Fruit fly (Drosophila melanogaster) whole organism, embryonic: ENCODE data around the gene CG14195.
A peak's percentile ranks its signal among the peaks of the same experiment; 100 is the strongest.

Source experiments
- Asciz ChIP-seq: fragments of 200-800 bp; sonication (Bioruptor generic); optimal IDR thresholded peaks from 2 replicates; lab custom pipeline; 2017; ENCODE audit warnings: missing biosample characterization, mild to moderate bottlenecking, missing genetic modification characterization, missing genetic modification reagents
- CG13775 ChIP-seq: fragments of 200-800 bp; sonication (Bioruptor generic); optimal IDR thresholded peaks from 3 replicates; lab custom pipeline; 2017; ENCODE audit warnings: missing biosample characterization, mild to moderate bottlenecking, missing genetic modification characterization
- CG13894 ChIP-seq: fragments of 200-800 bp; sonication (Bioruptor generic); optimal IDR thresholded peaks from 3 replicates; lab custom pipeline; 2018; ENCODE audit warnings: missing biosample characterization, mild to moderate bottlenecking, missing genetic modification characterization, moderate library complexity
- CG14014 ChIP-seq: fragments of 200-800 bp; sonication (Bioruptor generic); IDR thresholded peaks from 2 replicates; pipeline ENCODE4 v1.3.6; 2022; ENCODE audit warnings: missing biosample characterization, missing genetic modification characterization
- CG1529 ChIP-seq: fragments of 200-800 bp; sonication (Bioruptor generic); optimal IDR thresholded peaks from 3 replicates; lab custom pipeline; 2018; ENCODE audit warnings: missing biosample characterization, missing genetic modification characterization
- CG16779 ChIP-seq: fragments of 200-800 bp; sonication (Bioruptor generic); IDR thresholded peaks from 2 replicates; pipeline ENCODE4 v1.3.6; 2022; ENCODE audit warnings: missing biosample characterization, missing genetic modification characterization
- CG17385 ChIP-seq: fragments of 200-800 bp; sonication (Bioruptor generic); optimal IDR thresholded peaks from 3 replicates; lab custom pipeline; 2018; ENCODE audit warnings: missing biosample characterization, mild to moderate bottlenecking, missing genetic modification characterization
- CG2116 ChIP-seq: fragments of 200-800 bp; sonication (Bioruptor generic); optimal IDR thresholded peaks from 3 replicates; lab custom pipeline; 2018; ENCODE audit warnings: missing biosample characterization, mild to moderate bottlenecking, missing genetic modification characterization
- CG2678 ChIP-seq: fragments of 200-800 bp; sonication (Bioruptor generic); optimal IDR thresholded peaks from 3 replicates; lab custom pipeline; 2019; ENCODE audit warnings: missing biosample characterization, mild to moderate bottlenecking, missing genetic modification characterization, moderate library complexity
- CG2875 ChIP-seq: fragments of 200-800 bp; sonication (Bioruptor generic); optimal IDR thresholded peaks from 2 replicates; lab custom pipeline; 2017; ENCODE audit warnings: missing biosample characterization, mild to moderate bottlenecking, missing genetic modification characterization, missing genetic modification reagents
- CG32532 ChIP-seq: fragments of 200-800 bp; sonication (Bioruptor generic); IDR thresholded peaks from 2 replicates; pipeline ENCODE4 v1.3.6; 2022; ENCODE audit warnings: missing biosample characterization, missing genetic modification characterization
- CG34422 ChIP-seq: fragments of 200-800 bp; sonication (Bioruptor generic); IDR thresholded peaks from 3 replicates; pipeline ENCODE4 v1.3.6; 2022; ENCODE audit warnings: missing biosample characterization, missing genetic modification characterization
- CG4617 ChIP-seq: fragments of 200-800 bp; sonication (Bioruptor generic); optimal IDR thresholded peaks from 3 replicates; lab custom pipeline; 2016; ENCODE audit warnings: missing biosample characterization, missing genetic modification characterization, borderline replicate concordance
- CG4854 ChIP-seq: fragments of 200-800 bp; sonication (Bioruptor generic); optimal IDR thresholded peaks from 2 replicates; lab custom pipeline; 2016; ENCODE audit warnings: missing biosample characterization, missing genetic modification characterization, inconsistent platforms
- CG8290 ChIP-seq, 3 experiments: fragments of 200-800 bp; sonication (Bioruptor generic); optimal IDR thresholded peaks; 2 replicates each; lab custom pipeline; 2016 to 2019; ENCODE audit warnings: missing biosample characterization in 3 of 3, missing genetic modification characterization in 3 of 3, mild to moderate bottlenecking in 2 of 3, moderate library complexity in 1 of 3
- CG9797 ChIP-seq: fragments of 200-800 bp; sonication (Bioruptor generic); optimal IDR thresholded peaks from 3 replicates; lab custom pipeline; 2018; ENCODE audit warnings: missing biosample characterization, mild to moderate bottlenecking, missing genetic modification characterization
- CTCF ChIP-seq: fragments of 200-800 bp; sonication (Bioruptor generic); optimal IDR thresholded peaks from 2 replicates; lab custom pipeline; 2017; ENCODE audit warnings: missing biosample characterization, mild to moderate bottlenecking, missing genetic modification characterization, moderate library complexity
- Chrac-16 ChIP-seq: fragments of 200-800 bp; sonication (Bioruptor generic); optimal IDR thresholded peaks from 3 replicates; lab custom pipeline; 2016; ENCODE audit warnings: missing biosample characterization, missing genetic modification characterization
- D19B ChIP-seq: fragments of 200-800 bp; sonication (Bioruptor generic); optimal IDR thresholded peaks from 2 replicates; lab custom pipeline; 2017; ENCODE audit warnings: missing biosample characterization, mild to moderate bottlenecking, missing genetic modification characterization
- Elba2 ChIP-seq: fragments of 200-800 bp; sonication (Bioruptor generic); optimal IDR thresholded peaks from 3 replicates; lab custom pipeline; 2016; ENCODE audit warnings: missing biosample characterization, missing genetic modification characterization
- Hey ChIP-seq: fragments of 200-800 bp; sonication (Bioruptor generic); optimal IDR thresholded peaks from 3 replicates; lab custom pipeline; 2018; ENCODE audit warnings: missing biosample characterization, mild to moderate bottlenecking, missing genetic modification characterization
- Lpt ChIP-seq: fragments of >200 bp; optimal IDR thresholded peaks from 2 replicates; lab custom pipeline; 2018; ENCODE audit warnings: missing biosample characterization, missing genetic modification characterization
- MESR4 ChIP-seq: fragments of 200-800 bp; sonication (Bioruptor generic); optimal IDR thresholded peaks from 2 replicates; lab custom pipeline; 2018; ENCODE audit warnings: missing biosample characterization, mild to moderate bottlenecking, missing genetic modification characterization, moderate library complexity
- Med ChIP-seq: fragments of 200-800 bp; sonication (Bioruptor generic); peaks from one replicate; lab custom pipeline; 2016; ENCODE audit warnings: missing biosample characterization, missing genetic modification characterization, mild to moderate bottlenecking, inconsistent platforms, moderate library complexity
- Mes4 ChIP-seq: fragments of 200-800 bp; sonication (Bioruptor generic); optimal IDR thresholded peaks from 2 replicates; lab custom pipeline; 2016; ENCODE audit warnings: missing biosample characterization, missing genetic modification characterization
- NK7.1 ChIP-seq: fragments of 200-800 bp; sonication (Bioruptor generic); optimal IDR thresholded peaks from 3 replicates; lab custom pipeline; 2016; ENCODE audit warnings: missing biosample characterization, missing genetic modification characterization
- Poxn ChIP-seq: fragments of 200-800 bp; sonication (Bioruptor generic); IDR thresholded peaks from 2 replicates; pipeline ENCODE4 v1.3.6; 2022; ENCODE audit warnings: missing biosample characterization, missing genetic modification characterization
- Sry-β ChIP-seq: fragments of 200-800 bp; sonication (Bioruptor generic); optimal IDR thresholded peaks from 2 replicates; lab custom pipeline; 2018; ENCODE audit warnings: missing biosample characterization, mild to moderate bottlenecking, missing genetic modification characterization, moderate library complexity
- Tbp ChIP-seq: fragments of >200 bp; optimal IDR thresholded peaks from 2 replicates; lab custom pipeline; 2018; ENCODE audit warnings: missing biosample characterization, missing genetic modification characterization
- ara ChIP-seq: fragments of 200-800 bp; sonication (Bioruptor generic); IDR thresholded peaks from 2 replicates; pipeline ENCODE4 v1.3.6; 2022; ENCODE audit warnings: missing biosample characterization, missing genetic modification characterization
- az2 ChIP-seq: fragments of 200-800 bp; sonication (Bioruptor generic); optimal IDR thresholded peaks from 3 replicates; lab custom pipeline; 2016; ENCODE audit warnings: missing biosample characterization, missing genetic modification characterization
- chinmo ChIP-seq: fragments of 200-800 bp; sonication (Bioruptor generic); IDR thresholded peaks from 4 replicates; pipeline ENCODE4 v1.3.6; 2022; ENCODE audit warnings: missing biosample characterization, missing genetic modification characterization; ENCODE audit not compliant: partially characterized antibody
- fd102C ChIP-seq: fragments of 200-800 bp; sonication (Bioruptor generic); optimal IDR thresholded peaks from 2 replicates; lab custom pipeline; 2018; ENCODE audit warnings: missing biosample characterization, mild to moderate bottlenecking, missing genetic modification characterization, moderate library complexity
- fd64A ChIP-seq: fragments of 200-800 bp; sonication (Bioruptor generic); optimal IDR thresholded peaks from 3 replicates; lab custom pipeline; 2018; ENCODE audit warnings: missing biosample characterization, mild to moderate bottlenecking, missing genetic modification characterization
- gce ChIP-seq: fragments of 200-800 bp; sonication (Bioruptor generic); IDR thresholded peaks from 3 replicates; pipeline ENCODE4 v1.3.6; 2022; ENCODE audit warnings: missing biosample characterization, missing genetic modification characterization
- gcm2 ChIP-seq: fragments of 200-800 bp; sonication (Bioruptor generic); optimal IDR thresholded peaks from 2 replicates; lab custom pipeline; 2016; ENCODE audit warnings: missing biosample characterization, missing genetic modification characterization
- gfzf ChIP-seq: fragments of 200-800 bp; sonication (Bioruptor generic); optimal IDR thresholded peaks from 2 replicates; lab custom pipeline; 2016; ENCODE audit warnings: missing biosample characterization, mild to moderate bottlenecking, missing genetic modification characterization, moderate library complexity
- ham ChIP-seq: fragments of 200-800 bp; sonication (Bioruptor generic); IDR thresholded peaks from 2 replicates; pipeline ENCODE4 v1.3.6; 2022; ENCODE audit warnings: missing biosample characterization, missing genetic modification characterization
- jigr1 ChIP-seq: fragments of 200-800 bp; sonication (Bioruptor generic); IDR thresholded peaks from 3 replicates; pipeline ENCODE4 v1.3.6; 2022; ENCODE audit warnings: missing biosample characterization, missing genetic modification characterization
- knrl ChIP-seq: fragments of 200-800 bp; sonication (Bioruptor generic); IDR thresholded peaks from 3 replicates; pipeline ENCODE4 v1.3.6; 2022; ENCODE audit warnings: missing biosample characterization, missing genetic modification characterization; ENCODE audit not compliant: partially characterized antibody
- lola ChIP-seq, 3 experiments: fragments of >200 bp in 2 of 3; fragments of 200-800 bp in 1 of 3; sonication (Bioruptor generic) in 1 of 3; optimal IDR thresholded peaks; 2 replicates each; lab custom pipeline; 2017 to 2019; ENCODE audit warnings: missing biosample characterization in 3 of 3, missing genetic modification characterization in 3 of 3, mild to moderate bottlenecking in 1 of 3, moderate library complexity in 1 of 3
- pho ChIP-seq: fragments of 200-800 bp; sonication (Bioruptor generic); optimal IDR thresholded peaks from 2 replicates; lab custom pipeline; 2016; ENCODE audit warnings: missing biosample characterization, missing genetic modification characterization
- pzg ChIP-seq: fragments of 200-800 bp; sonication (Bioruptor generic); optimal IDR thresholded peaks from 3 replicates; lab custom pipeline; 2018; ENCODE audit warnings: missing biosample characterization, mild to moderate bottlenecking, missing genetic modification characterization, moderate library complexity
- sd ChIP-seq: fragments of 200-800 bp; sonication (Bioruptor generic); optimal IDR thresholded peaks from 3 replicates; lab custom pipeline; 2018; ENCODE audit warnings: missing biosample characterization, mild to moderate bottlenecking, missing genetic modification characterization, moderate library complexity
- sqz ChIP-seq: fragments of 200-800 bp; sonication (Bioruptor generic); optimal IDR thresholded peaks from 3 replicates; lab custom pipeline; 2018; ENCODE audit warnings: missing biosample characterization, mild to moderate bottlenecking, missing genetic modification characterization
- ssp ChIP-seq: fragments of 200-800 bp; sonication (Bioruptor generic); IDR thresholded peaks from 2 replicates; pipeline ENCODE4 v1.3.6; 2022; ENCODE audit warnings: missing biosample characterization, missing genetic modification characterization
- tna ChIP-seq: fragments of 200-800 bp; sonication (Bioruptor generic); IDR thresholded peaks from 2 replicates; pipeline ENCODE4 v1.3.6; 2022; ENCODE audit warnings: missing biosample characterization, missing genetic modification characterization; ENCODE audit not compliant: partially characterized antibody
- vfl ChIP-seq: fragments of 200-800 bp; sonication (Bioruptor generic); optimal IDR thresholded peaks from 2 replicates; lab custom pipeline; 2016; ENCODE audit warnings: missing biosample characterization, missing genetic modification characterization
- wek ChIP-seq: fragments of 200-800 bp; sonication (Bioruptor generic); optimal IDR thresholded peaks from 3 replicates; lab custom pipeline; 2018; ENCODE audit warnings: missing biosample characterization, mild to moderate bottlenecking, missing genetic modification characterization, moderate library complexity

CG14195 gene

dm6 chrX:19211982-19212381 is at the start of gene CG14195:
TSS of gene CG14195 (minus strand) at chrX:19212082.
- TF ChIP-seq Mes4 (GFP tag; lab: Kevin White, UChicago) (no peak), CG1529 (GFP tag; lab: Kevin White, UChicago) (no peak), az2 (GFP tag; lab: Kevin White, UChicago) (no peak), CG2116 (GFP tag; lab: Kevin White, UChicago) (no peak)

- TF ChIP-seq ham (no peak), sqz (GFP tag; lab: Kevin White, UChicago) (peak; percentile 66), CG32532 (GFP tag; lab: Robert Waterston, UW) (no peak), pzg (GFP tag; lab: Kevin White, UChicago) (peak; percentile 40), lola (GFP tag; optimal IDR thresholded peaks at IDR 0.05; lab: Kevin White, UChicago) (no peak), MESR4 (peak; percentile 59), jigr1 (GFP tag; lab: Robert Waterston, UW) (no peak), Elba2 (GFP tag; lab: Kevin White, UChicago) (no peak), CG2678 (tag; lab: Kevin White, UChicago) (no peak), az2 (GFP tag; lab: Kevin White, UChicago) (no peak), CG2116 (GFP tag; lab: Kevin White, UChicago) (no peak), gfzf (GFP tag; lab: Kevin White, UChicago) (peak; percentile 72), Chrac-16 (no peak), Hey (no peak), wek (GFP tag; lab: Kevin White, UChicago) (no peak), CG2875 (GFP tag; lab: Kevin White, UChicago) (no peak), Poxn (GFP tag; lab: Robert Waterston, UW) (no peak), ara (GFP tag; lab: Robert Waterston, UW) (no peak), CG34422 (GFP tag; lab: Robert Waterston, UW) (no peak), Lpt (GFP tag; lab: Kevin White, UChicago) (no peak), ssp (GFP tag; lab: Robert Waterston, UW) (no peak), CG4854 (no peak), knrl (0 out of 3 replicates have a peak, but pooled peaks have one; percentile 13), CG17385 (GFP tag; lab: Kevin White, UChicago) (no peak), Sry-β (GFP tag; lab: Kevin White, UChicago) (no peak), CG16779 (no peak), fd102C (no peak), fd64A (GFP tag; lab: Kevin White, UChicago) (no peak), CG4617 (GFP tag; lab: Kevin White, UChicago) (peak; percentile 5), gce (GFP tag; lab: Robert Waterston, UW) (no peak), CG8290 (GFP tag; optimal IDR thresholded peaks at IDR 0.05; lab: Kevin White, UChicago) (no peak), CG8290 (tag; optimal IDR thresholded peaks at IDR 0.05; lab: Kevin White, UChicago) (no peak), Tbp (GFP tag; lab: Kevin White, UChicago) (no peak), CG9797 (GFP tag; lab: Kevin White, UChicago) (peak; percentile 31), pho (no peak), chinmo (0 out of 4 replicates have a peak, but pooled peaks have one; percentile 15), Med (GFP tag; lab: Kevin White, UChicago) (peak; percentile 74), CG13775 (GFP tag; lab: Kevin White, UChicago) (no peak), D19B (GFP tag; lab: Kevin White, UChicago) (no peak), sd (tag; lab: Kevin White, UChicago) (no peak), CG13894 (tag; lab: Kevin White, UChicago) (no peak), tna (no peak), NK7.1 (GFP tag; lab: Kevin White, UChicago) (no peak), gcm2 (GFP tag; lab: Kevin White, UChicago) (no peak), vfl (GFP tag; lab: Kevin White, UChicago) (no peak), Asciz (GFP tag; lab: Kevin White, UChicago) (no peak), CTCF (GFP tag; lab: Kevin White, UChicago) (peak; percentile 81), CG14014 (GFP tag; lab: Robert Waterston, UW) (no peak)
These were observed 49.2 kb upstream of the CG14195 start, which contains the start of gene rictor for dm6 chrX:19261071-19261470. TSS of gene rictor (minus strand) at chrX:19261240.
